Fruit fly (Drosophila melanogaster) whole organism, adult: Measurements from ENCODE around the gene Or24a.

Source experiments
- CG11617 ChIP-seq: fragments of 200-800 bp; sonication (Bioruptor generic); optimal IDR thresholded peaks from 2 replicates; lab custom pipeline; 2017; ENCODE audit warnings: mild to moderate bottlenecking, missing biosample characterization, missing genetic modification reagents, missing genetic modification characterization
- CG12768 ChIP-seq: fragments of 200-800 bp; sonication (Bioruptor generic); optimal IDR thresholded peaks from 2 replicates; lab custom pipeline; 2017; ENCODE audit warnings: missing biosample characterization, missing genetic modification characterization, mild to moderate bottlenecking, moderate library complexity, missing genetic modification reagents
- CG14711 ChIP-seq: fragments of 200-800 bp; sonication (Bioruptor generic); optimal IDR thresholded peaks from 2 replicates; lab custom pipeline; 2018; ENCODE audit warnings: missing biosample characterization, mild to moderate bottlenecking, missing genetic modification characterization, moderate library complexity
- CG1620 ChIP-seq: fragments of 200-800 bp; sonication (Bioruptor generic); optimal IDR thresholded peaks from 2 replicates; lab custom pipeline; 2016; ENCODE audit warnings: missing biosample characterization, missing genetic modification characterization
- CG33017 ChIP-seq: fragments of 200-800 bp; sonication (Bioruptor generic); optimal IDR thresholded peaks from 2 replicates; lab custom pipeline; 2018; ENCODE audit warnings: missing biosample characterization, mild to moderate bottlenecking, missing genetic modification characterization, moderate library complexity
- CG5204 ChIP-seq: fragments of 200-800 bp; sonication (Bioruptor generic); optimal IDR thresholded peaks from 2 replicates; lab custom pipeline; 2016; ENCODE audit warnings: missing biosample characterization, missing genetic modification characterization
- CG7045 ChIP-seq: fragments of 200-800 bp; sonication (Bioruptor generic); optimal IDR thresholded peaks from 2 replicates; lab custom pipeline; 2017; ENCODE audit warnings: missing biosample characterization, mild to moderate bottlenecking, missing genetic modification characterization
- CG7101 ChIP-seq: fragments of 200-800 bp; sonication (Bioruptor generic); optimal IDR thresholded peaks from 2 replicates; lab custom pipeline; 2018; ENCODE audit warnings: missing biosample characterization, mild to moderate bottlenecking, missing genetic modification characterization, moderate library complexity
- Clk ChIP-seq: fragments of 200-800 bp; sonication (Bioruptor generic); optimal IDR thresholded peaks from 2 replicates; lab custom pipeline; 2017; ENCODE audit warnings: missing biosample characterization, missing genetic modification characterization
- Crg-1 ChIP-seq: fragments of 200-800 bp; sonication (Bioruptor generic); optimal IDR thresholded peaks from 2 replicates; lab custom pipeline; 2016; ENCODE audit warnings: missing biosample characterization, missing genetic modification characterization
- Hr96 ChIP-seq: fragments of 200-800 bp; sonication (Bioruptor generic); optimal IDR thresholded peaks from 2 replicates; lab custom pipeline; 2016; ENCODE audit warnings: missing biosample characterization, missing genetic modification characterization
- Mnt ChIP-seq: fragments of 200-800 bp; sonication (Bioruptor generic); optimal IDR thresholded peaks from 2 replicates; lab custom pipeline; 2016; ENCODE audit warnings: missing biosample characterization, mild to moderate bottlenecking, missing genetic modification characterization
- bab1 ChIP-seq: fragments of 200-800 bp; sonication (Bioruptor generic); optimal IDR thresholded peaks from 3 replicates; lab custom pipeline; 2019; ENCODE audit warnings: missing biosample characterization, mild to moderate bottlenecking, missing genetic modification characterization, moderate library complexity
- cic ChIP-seq: fragments of 200-800 bp; sonication (Bioruptor generic); optimal IDR thresholded peaks from 2 replicates; lab custom pipeline; 2017; ENCODE audit warnings: missing biosample characterization, mild to moderate bottlenecking, missing genetic modification characterization, moderate library complexity
- cnc ChIP-seq, 2 experiments: fragments of >200 bp; optimal IDR thresholded peaks; 2 replicates each; lab custom pipeline; 2017
- kay ChIP-seq: fragments of 200-800 bp; sonication (Bioruptor generic); peaks from one replicate; lab custom pipeline; 2016; ENCODE audit warnings: missing biosample characterization, missing genetic modification characterization, borderline replicate concordance
- ovo ChIP-seq: fragments of 200-800 bp; sonication (Bioruptor generic); optimal IDR thresholded peaks from 2 replicates; lab custom pipeline; 2016; ENCODE audit warnings: missing biosample characterization, missing genetic modification characterization
- pad ChIP-seq: fragments of 200-800 bp; sonication (Bioruptor generic); optimal IDR thresholded peaks from 3 replicates; lab custom pipeline; 2017; ENCODE audit warnings: missing biosample characterization, missing genetic modification characterization, mild to moderate bottlenecking, moderate library complexity, missing genetic modification reagents
- tj ChIP-seq: fragments of 200-800 bp; sonication (Bioruptor generic); optimal IDR thresholded peaks from 3 replicates; lab custom pipeline; 2017; ENCODE audit warnings: missing biosample characterization, mild to moderate bottlenecking, missing genetic modification characterization, moderate library complexity
- toe ChIP-seq: fragments of 200-800 bp; sonication (Bioruptor generic); optimal IDR thresholded peaks from 2 replicates; lab custom pipeline; 2016; ENCODE audit warnings: missing biosample characterization, missing genetic modification characterization

The Or24a gene

DNA sequence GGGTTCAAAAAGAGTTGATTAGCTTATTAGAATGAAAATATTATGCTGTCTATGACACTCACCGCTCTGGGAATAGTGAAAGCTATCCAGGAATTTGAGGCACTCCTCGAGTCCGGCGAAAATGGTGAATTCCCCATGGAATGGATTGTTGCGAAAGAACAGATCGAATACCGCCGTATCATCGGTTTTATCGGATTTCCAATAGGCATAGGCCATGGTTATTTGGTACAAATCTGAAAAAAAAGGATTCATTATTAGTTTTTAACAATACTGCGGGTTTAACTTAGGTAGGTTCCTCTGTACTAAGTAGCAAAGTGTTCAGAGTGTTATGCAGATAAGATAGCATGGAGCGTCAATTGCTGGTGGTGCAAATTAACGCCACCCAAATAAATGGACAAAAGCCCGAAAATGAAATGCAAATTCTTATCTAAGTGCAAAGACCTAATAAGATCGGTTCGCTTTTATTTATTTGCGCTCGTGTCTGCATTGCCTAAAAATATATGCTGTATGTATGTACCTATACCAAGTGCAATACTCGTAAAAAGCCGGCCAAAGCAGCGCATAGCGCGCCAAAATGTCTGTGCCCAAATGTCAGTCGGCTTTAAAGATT lies 29.8 kb upstream of the Or24a start:
- TF ChIP-seq cnc (optimal IDR thresholded peaks at IDR 0.05; lab: Kevin White, UChicago): no peak
- TF ChIP-seq toe (GFP tag; lab: Kevin White, UChicago): no peak
- no peak for TF ChIP-seq CG7045 (GFP tag; lab: Kevin White, UChicago)
- no peak for TF ChIP-seq Mnt (GFP tag; lab: Kevin White, UChicago)
- no peak for TF ChIP-seq bab1 (GFP tag; lab: Kevin White, UChicago)
- TF ChIP-seq tj (GFP tag; lab: Kevin White, UChicago): no peak
- no peak for TF ChIP-seq CG1620 (GFP tag; lab: Kevin White, UChicago)

DNA sequence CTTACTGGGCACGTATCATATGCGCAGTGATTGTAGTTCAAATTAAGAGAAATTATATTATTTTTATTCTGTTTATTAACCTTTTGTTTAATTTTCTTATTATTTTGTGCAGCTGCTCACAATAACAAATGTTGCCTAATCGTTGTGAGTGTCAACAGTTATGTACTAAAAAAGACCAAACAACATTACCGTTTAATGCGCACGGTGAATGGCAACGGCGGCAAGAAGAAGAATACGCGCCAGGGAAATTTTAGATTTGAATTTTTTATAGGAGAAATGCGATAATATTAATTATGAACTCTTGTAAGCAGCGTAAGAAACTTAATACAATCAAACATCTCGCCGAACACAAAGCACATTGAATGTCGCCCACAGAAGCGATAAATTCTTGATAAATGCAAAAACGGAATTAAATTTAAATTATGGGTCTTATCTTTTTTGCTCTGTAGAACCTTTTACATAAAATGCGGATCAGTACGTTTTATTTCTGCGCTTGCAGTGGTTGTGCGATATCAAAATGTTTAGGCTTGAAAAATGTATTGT lies 21.8 kb upstream of the Or24a start, which contains the start of the genes Tbcc and lectin-24Db:
Tbcc (minus strand) TSS at position 163 of the 543 bp plus-strand sequence.
lectin-24Db (plus strand) TSS at position 493 of the 543 bp plus-strand sequence.
- peak; percentile 92 for TF ChIP-seq kay
- no peak for TF ChIP-seq CG5204 (GFP tag; lab: Kevin White, UChicago)
- TF ChIP-seq bab1 (GFP tag; lab: Kevin White, UChicago): no peak
- TF ChIP-seq pad (GFP tag; lab: Kevin White, UChicago): no peak
- TF ChIP-seq Mnt (GFP tag; lab: Kevin White, UChicago): peak; percentile 21
- TF ChIP-seq Clk: no peak
- TF ChIP-seq CG7045 (GFP tag; lab: Kevin White, UChicago): no peak
- peak; percentile 60 for TF ChIP-seq ovo (GFP tag; lab: Kevin White, UChicago)
- TF ChIP-seq Hr96 (GFP tag; lab: Kevin White, UChicago): no peak

DNA sequence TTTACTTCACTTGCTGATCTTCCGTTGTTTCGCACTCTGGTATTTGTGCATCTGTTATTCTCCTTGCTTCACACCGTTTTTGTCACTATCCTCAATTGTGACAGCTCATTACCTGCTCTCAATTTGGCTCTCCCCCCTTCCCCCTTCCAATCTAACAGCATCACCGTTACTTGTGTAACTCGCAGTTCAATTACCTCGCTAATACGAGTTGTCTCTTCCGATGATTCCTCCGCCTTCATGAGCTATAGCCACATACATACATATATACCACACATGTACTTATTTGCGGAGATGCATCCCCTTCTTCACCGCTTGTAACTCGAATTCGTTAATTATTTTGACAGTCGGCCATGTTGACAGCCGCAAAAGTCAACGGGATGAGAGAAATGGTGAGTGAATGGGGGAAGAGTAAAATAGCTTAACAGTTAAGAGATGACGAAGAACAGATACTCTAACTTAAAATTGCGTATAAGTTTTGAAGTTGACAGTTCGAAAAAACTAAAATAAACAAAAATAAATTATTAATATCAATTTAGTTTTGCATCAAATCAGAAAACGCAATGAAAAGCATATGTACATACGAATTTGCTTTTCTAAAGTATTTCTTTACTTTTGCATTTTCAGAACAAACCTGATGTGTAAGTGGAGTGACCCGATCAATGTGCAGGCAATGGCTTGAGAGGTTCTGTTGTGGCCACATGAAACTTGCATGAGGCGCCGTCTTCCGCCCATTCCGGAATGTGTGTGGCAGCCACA lies 19.5 kb upstream of the Or24a start:
- peak; percentile 40 for TF ChIP-seq ovo (GFP tag; lab: Kevin White, UChicago)
- TF ChIP-seq bab1 (GFP tag; lab: Kevin White, UChicago): peak; percentile 15
- TF ChIP-seq cic (GFP tag; lab: Kevin White, UChicago): no peak
- peak; percentile 18 for TF ChIP-seq CG7101 (tag; lab: Kevin White, UChicago)
- peak; percentile 95 for TF ChIP-seq pad (GFP tag; lab: Kevin White, UChicago)

DNA sequence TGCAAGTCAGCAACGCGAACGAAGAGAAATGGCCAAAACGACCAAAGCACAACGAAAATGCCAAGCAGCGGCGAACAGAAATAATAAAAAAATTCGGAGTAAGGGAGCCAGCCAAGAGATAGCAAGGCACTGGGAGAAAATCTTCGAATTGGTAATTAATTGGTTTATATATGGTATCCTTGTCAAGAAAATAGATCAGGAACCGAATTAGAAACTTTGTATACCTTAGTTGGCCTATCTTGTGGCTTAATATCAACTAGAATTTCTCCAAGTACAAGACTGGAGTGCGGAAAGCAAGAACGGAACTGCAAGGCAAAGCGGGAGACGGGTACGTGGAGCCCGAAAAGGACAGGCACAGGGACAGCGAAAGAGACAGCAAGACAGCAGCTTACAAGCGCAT lies 14.0 kb upstream of the Or24a start:
- TF ChIP-seq ovo (GFP tag; lab: Kevin White, UChicago) (no peak), bab1 (GFP tag; lab: Kevin White, UChicago) (no peak), CG14711 (tag; lab: Kevin White, UChicago) (no peak), CG12768 (GFP tag; lab: Kevin White, UChicago) (no peak), CG7045 (GFP tag; lab: Kevin White, UChicago) (no peak), CG1620 (GFP tag; lab: Kevin White, UChicago) (no peak), CG33017 (no peak), Mnt (GFP tag; lab: Kevin White, UChicago) (no peak), kay (no peak), CG11617 (GFP tag; lab: Kevin White, UChicago) (no peak), Crg-1 (no peak), cic (GFP tag; lab: Kevin White, UChicago) (no peak), Clk (no peak), Hr96 (GFP tag; lab: Kevin White, UChicago) (no peak), tj (GFP tag; lab: Kevin White, UChicago) (no peak), CG5204 (GFP tag; lab: Kevin White, UChicago) (no peak), toe (GFP tag; lab: Kevin White, UChicago) (no peak), pad (GFP tag; lab: Kevin White, UChicago) (no peak), cnc (optimal IDR thresholded peaks at IDR 0.05; lab: Kevin White, UChicago) (no peak), CG7101 (tag; lab: Kevin White, UChicago) (no peak)

DNA sequence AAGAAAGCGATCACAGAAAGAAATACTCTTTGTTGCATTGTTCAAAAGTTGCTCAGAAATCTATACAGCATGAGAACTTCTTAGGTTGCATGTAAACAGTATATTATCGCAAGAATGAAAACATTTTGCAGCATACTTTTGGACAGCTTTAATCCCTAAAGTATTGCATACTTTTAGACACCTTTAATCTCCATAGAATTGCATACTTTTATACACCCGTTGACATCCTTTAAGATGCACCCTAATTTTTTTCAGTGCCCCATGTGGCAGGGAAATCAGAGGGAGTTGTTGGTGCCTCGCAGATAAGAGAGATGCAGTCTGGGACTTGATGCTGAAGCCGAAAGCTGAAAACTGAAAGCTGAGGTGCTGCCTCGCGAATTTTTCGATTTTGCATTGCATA lies 13.5 kb upstream of the Or24a start:
- TF ChIP-seq toe (GFP tag; lab: Kevin White, UChicago) (no peak), ovo (GFP tag; lab: Kevin White, UChicago) (no peak), CG5204 (GFP tag; lab: Kevin White, UChicago) (no peak), pad (GFP tag; lab: Kevin White, UChicago) (no peak), Mnt (GFP tag; lab: Kevin White, UChicago) (no peak), bab1 (GFP tag; lab: Kevin White, UChicago) (no peak), kay (no peak), Hr96 (GFP tag; lab: Kevin White, UChicago) (no peak), cnc (optimal IDR thresholded peaks at IDR 0.05; lab: Kevin White, UChicago) (no peak), Clk (no peak), cic (GFP tag; lab: Kevin White, UChicago) (no peak), CG12768 (GFP tag; lab: Kevin White, UChicago) (no peak), CG7045 (GFP tag; lab: Kevin White, UChicago) (no peak), CG11617 (GFP tag; lab: Kevin White, UChicago) (no peak), CG14711 (tag; lab: Kevin White, UChicago) (no peak), Crg-1 (no peak), tj (GFP tag; lab: Kevin White, UChicago) (no peak), CG7101 (tag; lab: Kevin White, UChicago) (no peak)
